Worm (Caenorhabditis elegans) whole organism, L2 larva: ENCODE measurements around the gene C04G2.10.

Source experiments
- ZK546.5 ChIP-seq: sonication (generic microtip); optimal IDR thresholded peaks from 2 replicates; lab custom pipeline; 2017; ENCODE audit warnings: missing biosample characterization, missing genetic modification characterization
- aly-2 ChIP-seq: fragments of 150-350 bp; optimal IDR thresholded peaks from 2 replicates; lab custom pipeline; 2014; ENCODE audit warnings: missing biosample characterization, missing genetic modification characterization
- elt-1 ChIP-seq: fragments of 150-350 bp; optimal IDR thresholded peaks from 2 replicates; lab custom pipeline; 2014; ENCODE audit warnings: missing biosample characterization, missing genetic modification characterization
- mdl-1 ChIP-seq, 2 experiments: fragments of 150-350 bp in 1 of 2; sonication (generic microtip) in 1 of 2; optimal IDR thresholded peaks; 2 replicates each; lab custom pipeline; 2017; ENCODE audit warnings: missing biosample characterization in 2 of 2, missing genetic modification characterization in 2 of 2
- nhr-11 ChIP-seq: fragments of 150-350 bp; optimal IDR thresholded peaks from 2 replicates; lab custom pipeline; 2014; ENCODE audit warnings: missing biosample characterization, missing genetic modification characterization
- nhr-12 ChIP-seq: fragments of 150-350 bp; optimal IDR thresholded peaks from 2 replicates; lab custom pipeline; 2014; ENCODE audit warnings: missing biosample characterization, missing genetic modification characterization
- nhr-6 ChIP-seq: fragments of 150-350 bp; optimal IDR thresholded peaks from 2 replicates; lab custom pipeline; 2014; ENCODE audit warnings: missing biosample characterization, missing genetic modification characterization
- skn-1 ChIP-seq: sonication (generic microtip); optimal IDR thresholded peaks from 2 replicates; lab custom pipeline; 2017; ENCODE audit warnings: missing biosample characterization, missing genetic modification characterization
- snpc-4 ChIP-seq: fragments of 150-350 bp; optimal IDR thresholded peaks from 2 replicates; lab custom pipeline; 2014; ENCODE audit warnings: missing biosample characterization, missing genetic modification characterization
- unc-39 ChIP-seq: fragments of 150-350 bp; optimal IDR thresholded peaks from 2 replicates; lab custom pipeline; 2014; ENCODE audit warnings: missing biosample characterization, missing genetic modification characterization
- unc-62 ChIP-seq: fragments of 150-350 bp; optimal IDR thresholded peaks from 2 replicates; lab custom pipeline; 2014; ENCODE audit warnings: missing biosample characterization, missing genetic modification reagents, missing genetic modification characterization

DNA sequence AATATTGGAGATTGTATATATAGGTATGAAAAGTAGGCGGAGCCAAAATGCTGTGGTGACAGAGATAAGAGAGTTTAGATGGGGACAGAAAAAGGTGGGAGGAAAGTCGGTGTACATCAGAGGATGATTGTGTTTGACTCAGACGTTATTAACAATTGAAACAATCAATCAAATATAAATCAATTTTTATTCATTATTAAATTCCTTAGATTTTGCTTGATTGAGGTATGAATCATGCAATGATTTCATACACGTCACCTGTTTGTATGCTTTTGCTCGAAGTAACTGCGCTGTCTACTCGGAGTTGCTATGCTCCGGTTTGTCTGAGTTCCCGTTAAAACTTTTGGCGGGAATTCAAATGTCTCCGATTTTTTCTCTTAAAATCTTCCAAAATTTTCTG lies at the start of gene C04G2.10:
- TF ChIP-seq mdl-1 (tag; optimal IDR thresholded peaks at IDR 0.05; lab: Kevin White, UChicago) = no peak
- no peak for TF ChIP-seq unc-39 (tag; lab: Kevin White, UChicago)
- no peak for TF ChIP-seq unc-62 (GFP tag; lab: Kevin White, UChicago)
- no peak for TF ChIP-seq nhr-6 (tag; lab: Kevin White, UChicago)
- TF ChIP-seq snpc-4 = no peak
- TF ChIP-seq nhr-11 (tag; lab: Kevin White, UChicago) = no peak
- TF ChIP-seq aly-2 (tag; lab: Kevin White, UChicago) = no peak
- TF ChIP-seq skn-1 (tag; lab: Kevin White, UChicago) = no peak
- TF ChIP-seq nhr-12 = no peak
- TF ChIP-seq elt-1 (tag; lab: Kevin White, UChicago) = no peak
- TF ChIP-seq ZK546.5 = no peak
